Fruit fly (Drosophila melanogaster) S2 (cell line): ENCODE measurements around the gene RagA-B.

Source experiments
- CG8478 ChIP-seq: fragments of >200 bp; optimal IDR thresholded peaks from 2 replicates; lab custom pipeline; 2018
- CTCF ChIP-seq, 2 experiments: fragments of >200 bp; optimal IDR thresholded peaks; 2 replicates each; lab custom pipeline; 2018

RagA-B gene

DNA sequence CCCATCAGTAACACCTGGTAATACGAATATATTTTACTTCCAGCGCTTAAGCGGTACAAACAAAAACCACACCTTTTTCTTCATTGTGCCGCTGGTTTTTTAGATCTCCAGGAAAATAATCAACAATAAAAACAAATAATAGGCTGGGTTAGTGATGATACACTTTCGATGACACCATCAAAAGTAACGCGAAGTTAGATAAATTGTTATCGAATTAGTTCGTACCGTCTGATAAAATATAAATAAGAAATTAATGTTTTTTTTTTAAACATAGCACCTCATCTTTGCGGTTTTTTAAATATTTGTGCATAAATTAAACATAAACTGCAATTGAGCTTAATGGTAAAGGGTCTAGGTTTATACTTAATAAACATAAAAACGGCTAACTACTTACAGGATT lies at the start of gene RagA-B:
Gene RagA-B, minus strand, starts transcription at position 175 of the 400 bp plus-strand sequence.
- TF ChIP-seq CTCF (optimal IDR thresholded peaks at IDR 0.05; lab: Kevin White, UChicago) (no peak), CG8478 (no peak)

DNA sequence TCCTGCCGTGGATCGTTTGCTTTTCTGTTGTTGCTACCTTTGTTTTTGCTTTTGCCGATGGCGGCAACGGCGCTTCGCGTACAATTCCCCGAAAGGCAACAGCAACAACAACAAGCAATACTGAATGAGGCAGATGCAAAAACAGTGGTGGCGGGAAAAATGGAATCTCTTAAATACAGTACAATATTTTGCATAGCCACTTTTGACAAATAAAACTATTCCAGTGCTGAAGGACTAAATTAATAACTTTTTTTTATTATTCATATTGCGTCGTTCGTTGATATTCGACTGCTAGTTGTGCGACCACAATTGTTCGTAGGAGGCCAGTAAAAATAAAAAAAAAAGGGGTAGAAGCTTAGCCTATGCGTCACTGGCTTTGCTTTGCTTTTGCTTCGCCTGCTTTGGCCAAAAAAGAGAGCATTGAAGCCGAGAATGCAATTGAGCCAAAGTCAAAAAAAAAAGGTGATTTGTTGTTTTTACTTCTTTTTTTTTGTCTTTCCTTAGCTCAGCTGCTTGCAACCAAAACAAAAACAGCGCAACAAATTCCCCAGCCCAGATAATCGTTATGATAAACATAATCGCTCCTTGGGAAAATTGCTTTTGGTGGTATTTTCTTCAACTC lies 47.8 kb upstream of the RagA-B start:
- TF ChIP-seq CG8478 (no peak), CTCF (optimal IDR thresholded peaks at IDR 0.05; lab: Kevin White, UChicago) (no peak)

DNA sequence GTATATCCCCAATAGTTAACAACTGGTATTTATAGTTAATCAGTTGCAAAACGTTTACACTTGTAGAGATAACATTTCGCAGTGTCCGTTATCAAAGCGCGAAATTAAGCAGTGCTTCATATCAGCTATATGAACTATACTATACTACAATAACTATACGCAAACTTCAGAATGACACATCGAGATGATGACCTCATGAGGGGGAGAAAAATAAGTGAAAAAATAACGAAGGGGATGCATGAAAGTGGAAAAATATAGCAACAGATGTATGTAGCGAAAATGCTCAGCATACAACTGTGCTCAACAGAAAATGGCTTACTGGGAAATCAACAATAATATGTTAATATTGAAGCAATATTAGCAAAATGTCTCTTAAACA lies 46.6 kb upstream of the RagA-B start:
- TF ChIP-seq CTCF (optimal IDR thresholded peaks at IDR 0.05; lab: Kevin White, UChicago) = no peak

DNA sequence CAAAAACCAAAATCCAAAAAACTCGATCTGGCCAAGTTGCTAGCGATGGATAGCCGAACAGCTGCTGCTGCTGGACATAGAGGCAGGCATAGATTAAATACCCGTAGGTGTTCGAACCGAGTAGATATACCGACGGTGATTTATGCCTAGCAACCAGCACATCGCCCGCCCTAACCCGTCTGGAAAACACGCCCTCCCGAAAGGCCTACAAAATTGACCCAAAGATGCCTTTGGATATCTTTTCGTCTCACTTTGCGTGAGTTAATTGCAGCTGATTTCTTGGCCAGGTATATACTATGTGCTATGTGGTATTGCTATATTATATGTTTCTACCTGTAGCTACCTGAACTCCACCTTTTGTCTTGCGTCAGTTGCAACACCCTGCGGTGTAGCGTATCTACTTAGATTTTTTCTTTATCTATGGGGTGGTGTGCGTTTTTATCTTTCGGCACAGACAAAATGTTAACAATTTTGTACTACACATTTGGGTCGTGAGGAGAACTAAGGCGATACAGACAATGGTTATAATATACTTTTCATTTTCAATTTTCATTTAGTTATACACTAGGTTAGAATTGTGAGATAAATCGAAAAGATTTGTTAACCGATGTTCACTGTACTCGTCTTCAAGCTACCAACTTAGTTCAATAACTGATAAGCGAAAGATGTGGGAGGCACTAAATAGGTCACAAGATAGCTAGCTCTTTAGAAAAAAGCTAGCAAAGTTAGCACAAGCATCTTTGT lies 46.1 kb upstream of the RagA-B start:
- TF ChIP-seq CG8478 = no peak

DNA sequence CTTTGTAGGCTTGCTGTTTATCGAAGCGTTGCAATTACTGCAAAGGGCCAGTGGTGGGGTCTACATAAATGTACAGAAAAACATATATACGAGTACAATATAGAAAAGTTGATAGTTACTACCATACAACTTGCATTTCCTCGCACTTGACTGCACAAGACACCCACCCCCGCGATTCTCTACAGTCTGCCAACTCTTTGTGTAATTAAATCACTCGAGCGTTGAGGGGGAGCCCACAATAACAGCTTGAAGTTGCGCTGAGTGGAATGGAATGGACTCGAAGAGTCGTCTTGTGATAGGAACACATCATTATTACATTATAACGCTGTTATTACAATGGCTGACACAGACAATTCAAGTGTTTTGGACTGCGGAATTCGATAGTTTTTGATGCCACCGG lies 45.3 kb upstream of the RagA-B start:
- TF ChIP-seq CTCF (optimal IDR thresholded peaks at IDR 0.05; lab: Kevin White, UChicago) = no peak
- no peak for TF ChIP-seq CG8478

DNA sequence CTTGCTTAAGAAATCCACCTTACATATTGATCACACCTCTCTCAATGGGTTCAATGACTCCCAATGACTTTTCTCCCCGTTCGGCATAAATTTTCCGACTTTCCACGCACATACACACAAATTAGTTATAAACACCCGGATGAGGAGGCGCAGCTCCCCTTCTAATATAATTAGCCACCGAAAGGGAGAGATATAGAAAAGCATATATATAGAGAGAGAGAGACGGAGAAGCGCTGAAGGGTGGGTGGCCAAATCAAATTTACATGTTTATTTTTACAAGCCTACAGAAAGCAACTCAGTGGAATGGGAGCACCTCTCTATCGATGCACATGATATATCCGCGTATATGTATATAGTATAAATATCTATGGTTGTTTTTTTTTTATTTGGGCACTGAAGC lies 44.6 kb upstream of the RagA-B start:
- TF ChIP-seq CTCF (optimal IDR thresholded peaks at IDR 0.05; lab: Kevin White, UChicago) (no peak), CG8478 (no peak)

DNA sequence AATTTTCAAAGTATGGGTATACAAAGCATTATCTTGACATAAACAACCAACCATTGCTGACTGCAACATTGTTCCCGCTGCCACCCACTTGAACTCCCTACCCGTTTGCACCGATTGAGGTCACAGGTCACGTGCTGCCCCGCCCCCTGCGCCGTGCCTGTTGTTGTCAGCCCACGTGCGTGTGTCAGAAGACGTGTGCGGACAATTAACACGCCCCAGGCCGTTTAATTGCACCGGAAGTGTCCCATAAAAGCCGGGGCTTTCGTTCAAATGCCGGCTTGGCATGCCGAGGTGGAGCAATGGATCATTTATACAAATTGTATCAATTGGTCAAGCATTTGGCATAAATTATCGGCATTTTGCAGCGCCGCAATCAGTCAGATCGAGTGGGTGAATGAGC lies 43.0 kb upstream of the RagA-B start:
- TF ChIP-seq CTCF (optimal IDR thresholded peaks at IDR 0.05; lab: Kevin White, UChicago) (no peak), CG8478 (no peak)

DNA sequence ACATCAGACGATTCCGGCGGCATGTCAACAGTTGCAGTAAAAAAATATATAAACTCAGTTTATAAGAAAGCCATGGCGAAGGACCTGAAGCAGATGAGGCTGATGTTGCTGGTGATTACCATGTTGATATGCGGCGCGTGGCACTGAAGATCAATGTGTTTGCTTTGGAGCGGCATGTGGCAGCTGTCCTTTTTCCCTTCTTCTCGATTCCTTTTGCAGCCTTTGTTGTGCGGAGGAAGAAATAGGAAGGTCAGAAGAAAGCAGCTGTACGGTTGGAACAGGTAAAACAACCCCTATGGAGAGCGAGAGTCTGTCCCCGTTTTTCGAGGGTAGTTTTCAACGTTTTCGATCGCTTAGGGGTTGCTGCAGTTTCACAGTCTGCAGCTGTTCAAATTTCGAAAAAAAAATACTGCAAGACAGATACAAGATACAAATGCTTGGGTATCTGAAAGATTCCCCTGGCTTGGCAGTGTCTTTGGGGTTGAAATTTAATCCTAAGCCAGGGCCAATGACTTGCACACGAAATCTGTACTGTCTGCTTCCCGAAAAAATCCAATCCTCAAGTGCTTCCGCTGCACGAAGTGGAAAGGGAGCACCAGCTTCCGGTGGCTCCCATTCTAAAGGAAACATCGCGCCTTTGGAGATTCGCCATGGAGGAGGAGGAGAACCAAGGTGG lies 40.9 kb upstream of the RagA-B start:
- no peak for TF ChIP-seq CG8478
- no peak for TF ChIP-seq CTCF (optimal IDR thresholded peaks at IDR 0.05; lab: Kevin White, UChicago)

DNA sequence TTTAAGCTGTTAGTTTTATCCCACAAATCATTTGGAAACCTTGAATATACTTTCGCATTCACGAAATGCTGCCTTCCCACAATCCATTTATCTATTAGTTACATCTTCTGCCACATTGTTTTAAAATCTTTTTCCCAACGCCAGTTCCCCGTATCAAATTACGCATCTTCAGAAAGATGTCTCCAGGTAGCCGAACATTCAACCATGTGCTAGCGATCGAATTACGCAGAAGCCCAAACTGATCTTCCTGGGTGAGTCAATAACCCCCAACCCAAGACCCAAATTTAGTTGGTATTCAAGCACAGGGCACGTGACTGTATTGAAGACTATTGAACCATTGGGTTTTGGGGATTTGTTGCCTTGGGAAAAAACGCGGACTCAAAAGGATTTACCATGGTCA lies 39.8 kb upstream of the RagA-B start:
- no peak for TF ChIP-seq CG8478
- TF ChIP-seq CTCF (optimal IDR thresholded peaks at IDR 0.05; lab: Kevin White, UChicago) = no peak

DNA sequence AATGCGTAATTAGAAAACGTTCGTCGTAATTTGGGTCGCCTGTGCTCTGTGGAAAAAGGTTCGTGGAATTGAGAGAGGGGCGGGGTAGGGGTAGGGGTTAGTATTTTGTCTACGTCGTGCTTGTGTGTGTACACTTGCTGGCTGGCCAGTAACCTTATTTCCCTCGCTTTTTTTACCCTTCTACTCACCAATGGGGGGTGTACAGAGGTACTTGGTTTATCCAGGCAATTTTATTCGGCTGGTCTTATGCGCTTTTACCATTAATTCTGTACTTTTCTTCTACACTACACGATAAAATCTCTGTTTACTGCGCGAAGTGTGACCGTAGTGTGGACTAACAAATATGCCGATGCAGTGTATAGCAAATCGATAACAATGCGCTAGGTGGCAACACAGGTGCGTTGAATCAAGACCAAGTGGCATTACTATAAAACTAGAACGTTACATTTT lies 35.6 kb upstream of the RagA-B start, which contains the start of gene tgo:
Gene tgo, minus strand, starts transcription at position 334 of the 450 bp plus-strand sequence.
- TF ChIP-seq CG8478 = no peak
- TF ChIP-seq CTCF (optimal IDR thresholded peaks at IDR 0.05; lab: Kevin White, UChicago) = peak; percentile 15 to 47

DNA sequence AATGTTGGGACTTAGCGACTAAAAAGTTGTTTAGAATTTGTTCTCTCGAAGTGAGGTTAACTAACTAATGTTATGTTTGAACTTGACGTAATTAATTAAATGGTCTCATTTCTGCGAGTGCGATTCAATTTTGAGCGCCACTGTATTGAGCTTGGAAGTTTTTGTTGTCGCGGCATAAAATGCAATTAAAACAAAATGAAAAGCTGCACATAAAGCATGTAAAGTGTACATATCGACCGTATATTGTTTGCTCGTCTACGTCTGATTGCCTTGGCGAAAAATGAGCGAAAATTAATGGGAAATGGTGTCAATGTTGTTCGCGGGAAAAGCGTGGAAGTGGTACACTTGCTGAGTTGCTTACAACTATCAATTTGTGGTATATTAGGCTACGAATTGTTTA lies 32.8 kb upstream of the RagA-B start:
- TF ChIP-seq CTCF (optimal IDR thresholded peaks at IDR 0.05; lab: Kevin White, UChicago) = no peak
- TF ChIP-seq CG8478 = no peak

DNA sequence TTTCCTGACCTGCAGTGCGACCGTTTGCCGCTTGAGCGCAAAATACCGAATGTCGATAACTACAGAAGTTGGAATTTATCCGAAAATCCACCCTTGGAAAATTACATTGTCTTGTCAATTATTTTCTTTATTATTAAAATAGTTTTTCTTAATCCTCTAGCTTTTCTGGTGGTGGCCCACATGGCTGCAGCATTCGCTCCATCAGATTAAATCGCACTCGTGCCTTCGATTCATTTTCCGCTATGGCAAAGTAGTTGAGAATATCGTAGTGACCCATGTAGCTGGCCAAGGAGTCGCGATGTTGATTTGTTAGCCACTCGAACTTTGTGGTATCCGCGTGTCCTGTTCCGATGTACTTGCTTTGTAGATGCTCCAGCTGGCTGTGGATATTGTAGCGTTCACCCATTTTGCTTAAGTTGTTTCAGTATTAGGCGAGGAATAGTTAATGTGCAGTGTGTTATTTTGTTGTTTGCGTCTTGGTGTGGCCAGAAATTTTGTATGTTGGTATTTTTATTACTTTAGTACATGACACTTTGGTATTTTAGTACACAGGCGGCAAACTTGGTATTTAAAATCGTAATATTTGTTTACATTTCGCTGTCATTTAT lies 30.8 kb upstream of the RagA-B start, which contains the start of the genes Kcmf1, Sf3b5 and CG11986:
Gene Kcmf1, minus strand, starts transcription at position 51 of the 608 bp plus-strand sequence.
Gene Sf3b5, minus strand, starts transcription at position 483 of the 608 bp plus-strand sequence.
Gene CG11986, plus strand, starts transcription at position 588 of the 608 bp plus-strand sequence.
- no peak for TF ChIP-seq CTCF (optimal IDR thresholded peaks at IDR 0.05; lab: Kevin White, UChicago)

DNA sequence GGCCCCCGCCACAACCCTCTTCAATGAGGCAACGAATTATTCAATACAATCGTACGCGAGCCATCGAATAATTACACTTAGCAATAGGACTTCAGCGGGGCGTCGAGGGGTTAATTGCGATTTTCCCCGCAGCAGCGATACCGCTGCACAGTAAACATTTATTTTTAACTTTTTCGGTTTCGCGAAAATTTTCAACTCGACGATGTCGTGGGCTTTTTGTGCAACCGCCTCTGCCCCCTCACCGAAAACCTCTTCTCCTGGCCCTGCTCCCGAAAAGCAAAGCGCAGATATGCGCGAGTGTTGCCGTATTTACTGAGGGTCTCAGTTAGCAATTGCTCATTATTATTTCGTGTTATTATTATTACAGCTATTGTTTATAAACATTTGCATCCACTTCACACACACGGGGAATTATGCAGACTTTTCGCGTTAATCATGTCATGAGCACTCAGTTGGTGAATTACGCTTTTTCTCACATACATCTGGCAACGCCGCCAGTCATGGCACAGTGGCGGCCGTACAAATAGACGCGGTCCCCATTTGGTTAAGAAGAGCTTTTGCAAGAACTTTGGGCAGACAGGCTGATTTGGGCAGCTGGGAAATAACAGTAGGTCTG lies 29.8 kb upstream of the RagA-B start:
- TF ChIP-seq CG8478 = no peak
- TF ChIP-seq CTCF (optimal IDR thresholded peaks at IDR 0.05; lab: Kevin White, UChicago) = no peak

DNA sequence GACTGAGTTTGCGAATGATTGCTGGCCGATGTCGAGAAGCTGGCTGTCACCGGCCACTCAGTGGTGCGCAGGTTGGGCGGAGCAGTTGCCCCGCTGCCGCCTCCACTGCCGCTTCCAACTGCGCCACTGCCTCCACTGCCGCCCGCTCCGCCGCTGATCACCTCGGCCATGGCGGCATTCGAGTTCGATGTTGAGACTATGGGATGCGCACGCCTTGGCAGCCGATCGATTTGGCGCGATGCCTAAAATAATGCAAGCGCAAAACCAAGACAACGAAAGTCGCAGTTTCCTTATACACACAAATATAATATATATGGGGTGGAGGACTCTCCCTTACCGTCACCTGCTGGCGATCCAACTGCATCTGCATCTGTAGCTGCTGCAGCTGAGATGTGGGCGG lies 27.6 kb upstream of the RagA-B start:
- no peak for TF ChIP-seq CG8478
- no peak for TF ChIP-seq CTCF (optimal IDR thresholded peaks at IDR 0.05; lab: Kevin White, UChicago)

DNA sequence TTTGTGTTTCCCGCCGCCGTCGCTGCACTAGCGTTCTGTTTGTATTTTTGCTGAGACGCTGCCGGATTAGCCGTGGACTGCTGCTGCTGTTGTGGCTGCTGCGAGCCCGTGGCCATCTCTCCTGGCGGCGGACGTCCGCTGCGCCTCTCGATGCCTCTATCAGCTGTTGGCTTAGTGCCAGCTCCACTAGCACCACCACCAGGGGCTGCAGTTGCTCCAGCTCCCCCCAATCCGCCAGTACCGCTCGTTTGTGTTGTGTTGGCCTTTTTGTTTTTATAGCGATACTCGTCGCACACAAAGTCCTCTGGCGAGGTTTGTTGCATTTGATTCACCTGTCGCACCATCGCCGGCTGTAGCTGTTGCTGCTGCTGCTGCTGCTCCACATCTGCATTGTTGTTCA lies 26.6 kb upstream of the RagA-B start:
- no peak for TF ChIP-seq CTCF (optimal IDR thresholded peaks at IDR 0.05; lab: Kevin White, UChicago)
- no peak for TF ChIP-seq CG8478
